Fruit fly (Drosophila melanogaster) whole organism, prepupa: ENCODE data around the gene CG1927.

Experiments
- Blimp-1 ChIP-seq: fragments of 200-800 bp; sonication (Bioruptor generic); optimal IDR thresholded peaks from 3 replicates; lab custom pipeline; 2017; ENCODE audit warnings: missing biosample characterization, missing genetic modification characterization, mild to moderate bottlenecking, moderate library complexity, missing genetic modification reagents
- CG10631 ChIP-seq: fragments of 200-800 bp; sonication (Bioruptor generic); optimal IDR thresholded peaks from 2 replicates; lab custom pipeline; 2016; ENCODE audit warnings: missing biosample characterization, missing genetic modification characterization
- CG10669 ChIP-seq: fragments of 200-800 bp; sonication (Bioruptor generic); optimal IDR thresholded peaks from 3 replicates; lab custom pipeline; 2018; ENCODE audit warnings: missing biosample characterization, mild to moderate bottlenecking, missing genetic modification characterization, moderate library complexity
- CG1621 ChIP-seq: fragments of 200-800 bp; sonication (Bioruptor generic); optimal IDR thresholded peaks from 3 replicates; lab custom pipeline; 2018; ENCODE audit warnings: missing biosample characterization, mild to moderate bottlenecking, missing genetic modification characterization
- CG16779 ChIP-seq: fragments of 200-800 bp; sonication (Bioruptor generic); optimal IDR thresholded peaks from 3 replicates; lab custom pipeline; 2017; ENCODE audit warnings: missing biosample characterization, mild to moderate bottlenecking, missing genetic modification characterization
- CG3032 ChIP-seq: fragments of 200-800 bp; optimal IDR thresholded peaks from 2 replicates; lab custom pipeline; 2019; ENCODE audit warnings: missing biosample characterization, mild to moderate bottlenecking, missing genetic modification characterization, moderate library complexity
- CG32006 ChIP-seq: fragments of 200-800 bp; sonication (Bioruptor generic); optimal IDR thresholded peaks from 3 replicates; lab custom pipeline; 2017; ENCODE audit warnings: missing biosample characterization, mild to moderate bottlenecking, missing genetic modification characterization
- CG34406 ChIP-seq: fragments of 200-800 bp; sonication (Bioruptor generic); optimal IDR thresholded peaks from 3 replicates; lab custom pipeline; 2016; ENCODE audit warnings: missing biosample characterization, missing genetic modification characterization
- CG3919 ChIP-seq: fragments of 200-800 bp; sonication (Bioruptor generic); optimal IDR thresholded peaks from 3 replicates; lab custom pipeline; 2016; ENCODE audit warnings: missing biosample characterization, missing genetic modification characterization
- CG6808 ChIP-seq: fragments of 200-800 bp; sonication (Bioruptor generic); optimal IDR thresholded peaks from 3 replicates; lab custom pipeline; 2017; ENCODE audit warnings: missing biosample characterization, missing genetic modification characterization, mild to moderate bottlenecking, moderate library complexity, missing genetic modification reagents
- CG6854 ChIP-seq: fragments of 200-800 bp; sonication (Bioruptor generic); optimal IDR thresholded peaks from 2 replicates; lab custom pipeline; 2017; ENCODE audit warnings: missing biosample characterization, mild to moderate bottlenecking, missing genetic modification characterization
- CG8319 ChIP-seq: fragments of 200-800 bp; sonication (Bioruptor generic); optimal IDR thresholded peaks from 3 replicates; lab custom pipeline; 2016; ENCODE audit warnings: missing biosample characterization, missing genetic modification characterization
- CG9139 ChIP-seq: fragments of 200-800 bp; sonication (Bioruptor generic); optimal IDR thresholded peaks from 3 replicates; lab custom pipeline; 2017; ENCODE audit warnings: missing biosample characterization, mild to moderate bottlenecking, missing genetic modification characterization
- Eip75B ChIP-seq: fragments of 200-800 bp; sonication (Bioruptor generic); optimal IDR thresholded peaks from 3 replicates; lab custom pipeline; 2016; ENCODE audit warnings: missing biosample characterization, missing genetic modification characterization
- Eip78C ChIP-seq: fragments of 200-800 bp; sonication (Bioruptor generic); peaks from one replicate; lab custom pipeline; 2016; ENCODE audit warnings: missing biosample characterization, missing genetic modification characterization
- Ets21C ChIP-seq: fragments of 200-800 bp; sonication (Bioruptor generic); optimal IDR thresholded peaks from 3 replicates; lab custom pipeline; 2016; ENCODE audit warnings: missing biosample characterization, missing genetic modification characterization
- Ets96B ChIP-seq: fragments of 200-800 bp; optimal IDR thresholded peaks from 2 replicates; lab custom pipeline; 2019; ENCODE audit warnings: missing biosample characterization, mild to moderate bottlenecking, missing genetic modification characterization, moderate library complexity
- Gug ChIP-seq: fragments of 200-800 bp; sonication (Bioruptor generic); IDR thresholded peaks from 2 replicates; pipeline ENCODE4 v1.3.6; 2022; ENCODE audit warnings: missing biosample characterization, missing genetic modification characterization
- Hr39 ChIP-seq: fragments of 200-800 bp; sonication (Bioruptor generic); optimal IDR thresholded peaks from 2 replicates; lab custom pipeline; 2016; ENCODE audit warnings: missing biosample characterization, missing genetic modification characterization
- Hr4 ChIP-seq: fragments of 200-800 bp; sonication (Bioruptor generic); optimal IDR thresholded peaks from 3 replicates; lab custom pipeline; 2016; ENCODE audit warnings: missing biosample characterization, missing genetic modification characterization
- Smox ChIP-seq: fragments of 200-800 bp; sonication (Bioruptor generic); optimal IDR thresholded peaks from 3 replicates; lab custom pipeline; 2016; ENCODE audit warnings: missing biosample characterization, missing genetic modification characterization
- Sox102F ChIP-seq: fragments of 200-800 bp; sonication (Bioruptor generic); optimal IDR thresholded peaks from 2 replicates; lab custom pipeline; 2016; ENCODE audit warnings: missing biosample characterization, mild to moderate bottlenecking, missing genetic modification characterization
- Sox14 ChIP-seq: fragments of 200-800 bp; sonication (Bioruptor generic); optimal IDR thresholded peaks from 3 replicates; lab custom pipeline; 2016; ENCODE audit warnings: missing biosample characterization, missing genetic modification characterization
- acj6 ChIP-seq: fragments of 200-800 bp; sonication (Bioruptor generic); optimal IDR thresholded peaks from 3 replicates; lab custom pipeline; 2016; ENCODE audit warnings: missing biosample characterization, missing genetic modification characterization
- dac ChIP-seq: fragments of 200-800 bp; sonication (Bioruptor generic); optimal IDR thresholded peaks from 2 replicates; lab custom pipeline; 2017; ENCODE audit warnings: missing biosample characterization, mild to moderate bottlenecking, missing genetic modification characterization
- dsx ChIP-seq: fragments of 200-800 bp; optimal IDR thresholded peaks from 3 replicates; lab custom pipeline; 2019; ENCODE audit warnings: missing biosample characterization, mild to moderate bottlenecking, missing genetic modification characterization, moderate library complexity; ENCODE audit not compliant: poor library complexity, severe bottlenecking
- eg ChIP-seq: fragments of 200-800 bp; sonication (Bioruptor generic); IDR thresholded peaks from 3 replicates; pipeline ENCODE4 v1.3.6; 2022; ENCODE audit warnings: missing biosample characterization, missing genetic modification characterization
- esn ChIP-seq: fragments of 200-800 bp; sonication (Bioruptor generic); optimal IDR thresholded peaks from 2 replicates; lab custom pipeline; 2016; ENCODE audit warnings: missing biosample characterization, mild to moderate bottlenecking, missing genetic modification characterization, moderate library complexity
- fd59A ChIP-seq: fragments of 200-800 bp; sonication (Bioruptor generic); optimal IDR thresholded peaks from 2 replicates; lab custom pipeline; 2017; ENCODE audit warnings: missing biosample characterization, mild to moderate bottlenecking, missing genetic modification characterization, missing genetic modification reagents
- fkh ChIP-seq: fragments of 200-800 bp; sonication (Bioruptor generic); optimal IDR thresholded peaks from 3 replicates; lab custom pipeline; 2017; ENCODE audit warnings: missing biosample characterization, mild to moderate bottlenecking, missing genetic modification characterization, moderate library complexity
- lz ChIP-seq: fragments of 200-800 bp; sonication (Bioruptor generic); optimal IDR thresholded peaks from 3 replicates; lab custom pipeline; 2016; ENCODE audit warnings: missing biosample characterization, missing genetic modification characterization
- ss ChIP-seq, 2 experiments: fragments of 200-800 bp; sonication (Bioruptor generic); optimal IDR thresholded peaks; 2 replicates in 1 of 2; 3 replicates in 1 of 2; lab custom pipeline; 2017 to 2018; ENCODE audit warnings: mild to moderate bottlenecking in 2 of 2, missing biosample characterization in 2 of 2, missing genetic modification characterization in 2 of 2, moderate library complexity in 1 of 2
- svp ChIP-seq: fragments of 200-800 bp; sonication (Bioruptor generic); peaks from one replicate; lab custom pipeline; 2016; ENCODE audit warnings: missing biosample characterization, missing genetic modification characterization
- topi ChIP-seq: fragments of 200-800 bp; sonication (Bioruptor generic); optimal IDR thresholded peaks from 3 replicates; lab custom pipeline; 2016; ENCODE audit warnings: missing biosample characterization, missing genetic modification characterization
- vri ChIP-seq: fragments of 200-800 bp; sonication (Bioruptor generic); optimal IDR thresholded peaks from 3 replicates; lab custom pipeline; 2016; ENCODE audit warnings: missing biosample characterization, mild to moderate bottlenecking, missing genetic modification characterization

Gene CG1927

dm6 chr3L:1971103-1971742 is 1.3 kb upstream of the CG1927 start, which contains the start of the genes CG11815 and acs:
Gene CG11815 (minus strand): TSS chr3L:1971200.
Gene acs (plus strand): TSS chr3L:1971638.
- no peak for TF ChIP-seq Hr4 (GFP tag; lab: Kevin White, UChicago)
- TF ChIP-seq CG10669 (GFP tag; lab: Kevin White, UChicago): no peak
- TF ChIP-seq lz: no peak
- TF ChIP-seq Hr39: no peak
- no peak for TF ChIP-seq ss (GFP tag; optimal IDR thresholded peaks at IDR 0.05; lab: Kevin White, UChicago)
- no peak for TF ChIP-seq CG16779
- no peak for TF ChIP-seq eg (GFP tag; lab: Robert Waterston, UW)
- peak; percentile 79 for TF ChIP-seq Eip78C (GFP tag; lab: Kevin White, UChicago)
- TF ChIP-seq acj6 (GFP tag; lab: Kevin White, UChicago): no peak
- TF ChIP-seq Sox102F (GFP tag; lab: Kevin White, UChicago): no peak
- no peak for TF ChIP-seq Gug
- TF ChIP-seq vri (GFP tag; lab: Kevin White, UChicago): peak; percentile 68
- TF ChIP-seq CG1621: peak; percentile 28
- TF ChIP-seq svp (GFP tag; lab: Kevin White, UChicago): peak; percentile 86

dm6 chr3L:1968805-1969378 is 987 bp downstream of the CG1927 start:
- TF ChIP-seq Eip75B (GFP tag; lab: Kevin White, UChicago) (no peak), Gug (no peak), Eip78C (GFP tag; lab: Kevin White, UChicago) (peak; percentile 57), svp (GFP tag; lab: Kevin White, UChicago) (peak; percentile 1), fkh (peak; percentile 0), Ets96B (no peak)

DNA sequence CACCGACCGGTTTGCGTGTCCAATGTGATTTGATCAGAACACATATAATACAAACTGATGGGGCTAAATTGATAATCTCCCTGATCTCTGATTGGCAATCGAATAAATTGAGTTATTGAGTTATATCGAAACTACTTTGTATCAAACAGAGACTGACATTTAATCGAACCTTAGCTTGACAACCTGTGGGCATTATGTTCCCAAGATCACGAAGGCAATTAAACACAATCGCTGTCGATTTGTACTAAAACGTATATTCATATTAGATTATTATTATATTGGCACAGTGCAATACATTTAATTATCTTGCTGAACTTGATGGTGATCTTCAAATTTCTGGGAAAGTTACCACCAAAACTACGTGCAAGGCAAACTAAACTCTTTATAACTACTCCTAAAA is 1.5 kb downstream of the CG1927 start:
- TF ChIP-seq esn (GFP tag; lab: Kevin White, UChicago): no peak
- TF ChIP-seq svp (GFP tag; lab: Kevin White, UChicago): peak; percentile 53

DNA sequence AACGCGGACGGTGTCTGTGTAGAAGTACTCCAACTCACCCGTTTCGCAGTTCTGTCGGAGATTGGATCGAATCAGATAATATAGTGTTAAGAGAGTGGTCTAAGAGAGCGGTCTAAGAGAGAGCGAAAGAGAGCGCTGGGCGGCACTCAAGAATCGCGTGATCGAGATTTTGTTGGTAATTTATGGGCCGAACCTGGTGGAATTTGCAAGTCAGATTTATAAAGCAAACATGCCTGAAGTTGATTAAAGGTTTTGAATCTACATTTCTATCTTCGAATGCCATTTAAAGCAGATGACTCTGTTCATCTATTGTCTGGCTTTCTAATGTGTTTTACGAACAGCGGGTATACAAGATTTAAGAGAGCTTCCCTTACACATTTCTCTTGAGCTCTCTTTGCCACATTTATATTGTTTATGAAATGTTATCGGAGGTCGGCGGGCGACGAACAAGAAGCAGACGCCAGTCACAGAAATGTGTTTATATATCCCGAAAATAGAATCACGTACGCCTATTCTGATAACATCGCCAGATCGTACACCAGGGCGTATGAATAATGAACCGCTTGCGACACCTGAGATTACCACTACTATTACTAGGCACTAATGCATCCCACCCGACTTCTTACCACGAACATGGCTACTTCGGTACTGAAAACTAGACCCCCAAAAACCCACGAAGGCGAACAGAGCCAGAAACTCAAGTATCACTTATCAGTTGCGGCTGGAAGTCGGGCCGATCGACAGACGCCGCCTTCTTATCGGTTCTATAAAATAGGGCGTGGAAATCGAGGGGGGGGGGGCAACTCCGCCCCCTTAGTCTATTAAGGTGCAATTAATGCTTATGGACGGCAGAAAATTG is 2.2 kb downstream of the CG1927 start:
- TF ChIP-seq Eip78C (GFP tag; lab: Kevin White, UChicago) (peak; percentile 27), ss (GFP tag; optimal IDR thresholded peaks at IDR 0.05; lab: Kevin White, UChicago) (peak; percentile 33 to 77), vri (GFP tag; lab: Kevin White, UChicago) (peak; percentile 71), CG16779 (peak; percentile 27), Smox (GFP tag; lab: Kevin White, UChicago) (no peak), dsx (GFP tag; lab: Kevin White, UChicago) (no peak), Hr4 (GFP tag; lab: Kevin White, UChicago) (no peak), CG10669 (GFP tag; lab: Kevin White, UChicago) (no peak), Ets21C (GFP tag; lab: Kevin White, UChicago) (no peak), fd59A (no peak), fkh (peak; percentile 44), Ets96B (no peak), CG10631 (GFP tag; lab: Kevin White, UChicago) (no peak), CG32006 (GFP tag; lab: Kevin White, UChicago) (no peak), svp (GFP tag; lab: Kevin White, UChicago) (peak; percentile 95), dac (GFP tag; lab: Kevin White, UChicago) (no peak), CG9139 (GFP tag; lab: Kevin White, UChicago) (no peak), Gug (no peak), lz (no peak), Blimp-1 (GFP tag; lab: Kevin White, UChicago) (no peak), Sox14 (no peak), CG3919 (no peak), CG34406 (GFP tag; lab: Kevin White, UChicago) (no peak), CG6854 (peak; percentile 47), CG8319 (GFP tag; lab: Kevin White, UChicago) (no peak), CG6808 (GFP tag; lab: Kevin White, UChicago) (no peak), topi (no peak), CG3032 (no peak)
